Worm (Caenorhabditis elegans) whole organism, young adult: ENCODE measurements around the gene pld-1.

Experiments
- B0261.1 ChIP-seq: sonication (generic microtip); optimal IDR thresholded peaks from 2 replicates; lab custom pipeline; 2016; ENCODE audit warnings: mild to moderate bottlenecking, missing genetic modification characterization, moderate library complexity, missing compliant biosample characterization
- F33H1.4 ChIP-seq: fragments of 200-800 bp; sonication (Bioruptor generic); IDR thresholded peaks from 2 replicates; pipeline ENCODE4 v1.3.6; 2022; ENCODE audit warnings: missing genetic modification reagents, missing genetic modification characterization, missing compliant biosample characterization
- F37B4.10 ChIP-seq: fragments of 200-800 bp; sonication (Bioruptor generic); IDR thresholded peaks from 2 replicates; pipeline ENCODE4 v1.3.6; 2022; ENCODE audit warnings: missing genetic modification characterization, missing compliant biosample characterization
- F57C9.4 ChIP-seq: sonication (generic microtip); optimal IDR thresholded peaks from 2 replicates; lab custom pipeline; 2017; ENCODE audit warnings: mild to moderate bottlenecking, missing genetic modification characterization, missing compliant biosample characterization
- T07F8.4 ChIP-seq: sonication (generic microtip); optimal IDR thresholded peaks from 2 replicates; lab custom pipeline; 2016; ENCODE audit warnings: mild to moderate bottlenecking, missing genetic modification characterization, moderate library complexity, missing compliant biosample characterization
- Y67H2A.10 ChIP-seq: fragments of 200-800 bp; sonication (Bioruptor generic); conservative IDR thresholded peaks from 2 replicates; pipeline ENCODE4 v1.3.6; 2022; ENCODE audit warnings: missing genetic modification reagents, missing genetic modification characterization, missing compliant biosample characterization
- ZK185.1 ChIP-seq: sonication (generic microtip); optimal IDR thresholded peaks from 2 replicates; lab custom pipeline; 2016; ENCODE audit warnings: mild to moderate bottlenecking, missing genetic modification characterization, missing compliant biosample characterization; ENCODE audit not compliant: poor library complexity, severe bottlenecking
- attf-5 ChIP-seq: fragments of 200-800 bp; sonication (Bioruptor generic); optimal IDR thresholded peaks from 2 replicates; lab custom pipeline; 2018; ENCODE audit warnings: mild to moderate bottlenecking, missing genetic modification characterization, missing compliant biosample characterization
- bed-1 ChIP-seq: fragments of 200-800 bp; sonication (Bioruptor generic); IDR thresholded peaks from 2 replicates; pipeline ENCODE4 v1.3.6; 2022; ENCODE audit warnings: missing genetic modification reagents, missing genetic modification characterization, missing compliant biosample characterization
- ceh-27 ChIP-seq: fragments of 200-800 bp; sonication (Bioruptor generic); optimal IDR thresholded peaks from 2 replicates; lab custom pipeline; 2018; ENCODE audit warnings: mild to moderate bottlenecking, missing genetic modification characterization, moderate library complexity, missing compliant biosample characterization
- ceh-58 ChIP-seq: fragments of 200-800 bp; sonication (Bioruptor generic); IDR thresholded peaks from 2 replicates; pipeline ENCODE4 v1.3.6; 2022; ENCODE audit warnings: missing genetic modification characterization, missing compliant biosample characterization
- dox-1 ChIP-seq: fragments of 200-800 bp; sonication (Bioruptor generic); IDR thresholded peaks from 2 replicates; pipeline ENCODE4 v1.3.6; 2022; ENCODE audit warnings: missing genetic modification reagents, missing genetic modification characterization, missing compliant biosample characterization
- dpff-1 ChIP-seq: sonication (generic microtip); optimal IDR thresholded peaks from 2 replicates; lab custom pipeline; 2017; ENCODE audit warnings: mild to moderate bottlenecking, missing genetic modification characterization, missing compliant biosample characterization
- efl-1 ChIP-seq: fragments of 150-350 bp; optimal IDR thresholded peaks from 2 replicates; lab custom pipeline; 2014; ENCODE audit warnings: missing biosample characterization, missing genetic modification reagents, missing genetic modification characterization
- fkh-3 ChIP-seq: sonication (generic microtip); optimal IDR thresholded peaks from 2 replicates; lab custom pipeline; 2016; ENCODE audit warnings: mild to moderate bottlenecking, missing genetic modification characterization, missing compliant biosample characterization
- hmg-1.2 ChIP-seq: fragments of 200-800 bp; sonication (Bioruptor generic); IDR thresholded peaks from 2 replicates; pipeline ENCODE4 v1.3.6; 2022; ENCODE audit warnings: missing genetic modification reagents, missing genetic modification characterization, missing compliant biosample characterization
- hmg-20 ChIP-seq: fragments of 200-800 bp; sonication (Bioruptor generic); IDR thresholded peaks from 2 replicates; pipeline ENCODE4 v1.3.6; 2022; ENCODE audit warnings: missing genetic modification reagents, missing genetic modification characterization, missing compliant biosample characterization
- let-526 ChIP-seq: fragments of 200-800 bp; sonication (Bioruptor generic); IDR thresholded peaks from 2 replicates; pipeline ENCODE4 v1.3.6; 2022; ENCODE audit warnings: missing genetic modification reagents, missing genetic modification characterization, missing compliant biosample characterization
- lin-26 ChIP-seq: fragments of 200-800 bp; sonication (Bioruptor generic); IDR thresholded peaks from 2 replicates; pipeline ENCODE4 v1.3.6; 2022; ENCODE audit warnings: missing genetic modification reagents, missing genetic modification characterization, missing compliant biosample characterization
- lin-35 ChIP-seq, 3 experiments: fragments of 150-350 bp in 2 of 3; sonication (generic microtip) in 1 of 3; optimal IDR thresholded peaks; 2 replicates each; lab custom pipeline; 2014 to 2018; ENCODE audit warnings: missing biosample characterization in 3 of 3, missing genetic modification characterization in 3 of 3, missing genetic modification reagents in 3 of 3
- lsl-1 ChIP-seq: fragments of 200-800 bp; sonication (Bioruptor generic); optimal IDR thresholded peaks from 2 replicates; lab custom pipeline; 2018; ENCODE audit warnings: mild to moderate bottlenecking, missing genetic modification characterization, moderate library complexity, missing compliant biosample characterization
- madf-10 ChIP-seq: sonication (generic microtip); optimal IDR thresholded peaks from 2 replicates; lab custom pipeline; 2016; ENCODE audit warnings: mild to moderate bottlenecking, missing genetic modification characterization, missing compliant biosample characterization
- madf-8 ChIP-seq: fragments of 200-800 bp; sonication (Bioruptor generic); conservative IDR thresholded peaks from 2 replicates; pipeline ENCODE4 v1.3.6; 2022; ENCODE audit warnings: missing genetic modification reagents, missing genetic modification characterization, missing compliant biosample characterization
- mes-4 ChIP-seq: sonication (generic microtip); optimal IDR thresholded peaks from 2 replicates; lab custom pipeline; 2016; ENCODE audit warnings: missing genotype, missing genetic modification characterization, missing compliant biosample characterization
- nfya-2 ChIP-seq: fragments of 200-800 bp; sonication (Bioruptor generic); IDR thresholded peaks from 2 replicates; pipeline ENCODE4 v1.3.6; 2022; ENCODE audit warnings: missing genetic modification reagents, missing genetic modification characterization, missing compliant biosample characterization
- nfyb-1 ChIP-seq: fragments of 200-800 bp; sonication (Bioruptor generic); IDR thresholded peaks from 2 replicates; pipeline ENCODE4 v1.3.6; 2022; ENCODE audit warnings: missing genetic modification reagents, missing genetic modification characterization, missing compliant biosample characterization
- nhr-120 ChIP-seq: fragments of 200-800 bp; sonication (Bioruptor generic); IDR thresholded peaks from 2 replicates; pipeline ENCODE4 v1.3.6; 2022; ENCODE audit warnings: missing genetic modification characterization, missing compliant biosample characterization
- nhr-179 ChIP-seq: sonication (generic microtip); optimal IDR thresholded peaks from 2 replicates; lab custom pipeline; 2016; ENCODE audit warnings: mild to moderate bottlenecking, missing genetic modification characterization, missing compliant biosample characterization
- nhr-80 ChIP-seq: sonication (generic microtip); optimal IDR thresholded peaks from 2 replicates; lab custom pipeline; 2016; ENCODE audit warnings: missing genetic modification characterization, missing compliant biosample characterization
- rcor-1 ChIP-seq: fragments of 200-800 bp; sonication (Bioruptor generic); IDR thresholded peaks from 2 replicates; pipeline ENCODE4 v1.3.6; 2022; ENCODE audit warnings: missing genetic modification reagents, missing genetic modification characterization, missing compliant biosample characterization
- repo-1 ChIP-seq: sonication (generic microtip); optimal IDR thresholded peaks from 2 replicates; lab custom pipeline; 2017; ENCODE audit warnings: mild to moderate bottlenecking, missing genetic modification characterization, missing compliant biosample characterization
- sea-2 ChIP-seq: fragments of 200-800 bp; sonication (Bioruptor generic); IDR thresholded peaks from 2 replicates; pipeline ENCODE4 v1.3.6; 2022; ENCODE audit warnings: missing genetic modification characterization, missing compliant biosample characterization
- snpc-1.3 ChIP-seq: sonication (generic microtip); optimal IDR thresholded peaks from 2 replicates; lab custom pipeline; 2017; ENCODE audit warnings: missing genetic modification characterization, mild to moderate bottlenecking, missing compliant biosample characterization, antibody characterized with exemption, moderate library complexity, missing genotype, missing genetic modification reagents; ENCODE audit not compliant: insufficient read depth
- snpc-4 ChIP-seq, 5 experiments: fragments of 150-350 bp in 1 of 5; sonication (generic microtip) in 4 of 5; optimal IDR thresholded peaks; 2 replicates each; lab custom pipeline; 2014 to 2018; ENCODE audit warnings: missing genetic modification characterization in 5 of 5, missing biosample characterization in 3 of 5, antibody characterized with exemption in 2 of 5, mild to moderate bottlenecking in 2 of 5, missing compliant biosample characterization in 2 of 5, missing genotype in 2 of 5, moderate library complexity in 2 of 5, missing genetic modification reagents in 1 of 5
- tbp1 ChIP-seq: fragments of 200-800 bp; sonication (Bioruptor generic); optimal IDR thresholded peaks from 2 replicates; lab custom pipeline; 2018; ENCODE audit warnings: mild to moderate bottlenecking, missing genetic modification characterization, missing compliant biosample characterization
- tbx-9 ChIP-seq: sonication (generic microtip); optimal IDR thresholded peaks from 2 replicates; lab custom pipeline; 2016; ENCODE audit warnings: borderline replicate concordance, missing genetic modification characterization, inconsistent platforms, missing compliant biosample characterization
- tlf-1 ChIP-seq: fragments of 200-800 bp; sonication (Bioruptor generic); optimal IDR thresholded peaks from 2 replicates; lab custom pipeline; 2018; ENCODE audit warnings: mild to moderate bottlenecking, missing genetic modification characterization, missing compliant biosample characterization
- unc-130 ChIP-seq: sonication (generic microtip); optimal IDR thresholded peaks from 2 replicates; lab custom pipeline; 2016; ENCODE audit warnings: missing genetic modification reagents, missing genetic modification characterization, missing compliant biosample characterization
- xnd-1 ChIP-seq: sonication (generic microtip); optimal IDR thresholded peaks from 2 replicates; lab custom pipeline; 2016; ENCODE audit warnings: missing genotype, missing genetic modification reagents, missing genetic modification characterization, missing compliant biosample characterization
- zim-3 ChIP-seq: sonication (generic microtip); optimal IDR thresholded peaks from 2 replicates; lab custom pipeline; 2017; ENCODE audit warnings: mild to moderate bottlenecking, missing genetic modification characterization, moderate library complexity, missing compliant biosample characterization
- ztf-18 ChIP-seq: sonication (generic microtip); optimal IDR thresholded peaks from 2 replicates; lab custom pipeline; 2016; ENCODE audit warnings: missing genotype, mild to moderate bottlenecking, missing genetic modification characterization, missing compliant biosample characterization
- ztf-25 ChIP-seq: fragments of 200-800 bp; sonication (Bioruptor generic); IDR thresholded peaks from 2 replicates; pipeline ENCODE4 v1.3.6; 2022; ENCODE audit warnings: missing genetic modification reagents, missing genetic modification characterization, missing compliant biosample characterization
- ztf-28 ChIP-seq: fragments of 200-800 bp; sonication (Bioruptor generic); IDR thresholded peaks from 2 replicates; pipeline ENCODE4 v1.3.6; 2022; ENCODE audit warnings: missing genetic modification reagents, missing genetic modification characterization, missing compliant biosample characterization
- ztf-3 ChIP-seq: fragments of 200-800 bp; sonication (Bioruptor generic); optimal IDR thresholded peaks from 2 replicates; lab custom pipeline; 2018; ENCODE audit warnings: mild to moderate bottlenecking, missing genetic modification characterization, missing compliant biosample characterization

Gene pld-1

DNA sequence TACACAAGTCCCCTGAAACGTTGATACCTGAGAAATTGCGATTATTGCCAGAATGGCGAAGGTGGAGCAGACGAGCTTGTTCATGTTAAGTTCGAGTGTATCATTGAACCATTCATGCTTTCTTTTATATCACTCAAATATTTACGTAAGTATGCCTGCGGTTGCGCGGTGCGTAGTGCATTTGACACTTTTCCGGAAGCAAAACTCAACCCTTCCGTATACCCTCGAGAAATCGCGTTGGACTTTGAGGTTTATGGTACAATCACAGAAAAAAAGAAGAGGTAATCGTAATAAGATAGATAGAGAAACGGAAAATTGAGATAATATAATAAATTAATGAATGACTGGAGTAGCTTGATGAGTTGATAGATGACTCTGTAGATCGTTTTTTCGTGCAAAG, 22.0 kb downstream of the pld-1 start, which contains the start of gene idpb-2:
Gene idpb-2, minus strand, starts transcription at position 101 of the 400 bp plus-strand sequence.
- TF ChIP-seq zim-3 (tag; lab: Kevin White, UChicago) (no peak), ceh-58 (GFP tag; lab: Robert Waterston, UW) (no peak), nfya-2 (GFP tag; lab: Robert Waterston, UW) (no peak), nhr-120 (no peak), mes-4 (tag; lab: Kevin White, UChicago) (no peak), sea-2 (GFP tag; lab: Robert Waterston, UW) (no peak), nhr-80 (tag; lab: Kevin White, UChicago) (no peak)
- TF ChIP-seq, all 124 proteins: peak for 0

DNA sequence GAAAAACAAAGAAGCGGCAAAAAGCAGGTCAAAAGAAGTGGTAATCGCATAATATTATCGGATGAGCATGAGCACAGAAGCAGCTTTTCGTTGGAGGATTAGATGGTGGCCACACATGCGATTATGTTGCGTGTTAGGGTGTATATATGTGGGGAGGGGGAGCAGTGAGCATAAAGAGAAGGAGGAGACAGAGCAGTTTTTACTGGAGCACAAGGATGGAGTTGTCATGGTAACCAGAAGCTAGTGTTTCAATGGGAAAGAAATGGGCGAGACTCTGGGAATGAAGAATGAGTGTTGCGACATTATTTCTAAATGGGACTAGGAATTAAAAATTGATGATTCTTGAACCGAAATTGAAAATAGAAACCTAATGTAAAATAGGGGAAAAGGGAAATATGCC, 23.6 kb downstream of the pld-1 start, which contains the start of gene C27A2.8:
Gene C27A2.8, minus strand, starts transcription at position 117 of the 400 bp plus-strand sequence.
- TF ChIP-seq ztf-25 (GFP tag; lab: Robert Waterston, UW) (no peak), bed-1 (GFP tag; lab: Robert Waterston, UW) (no peak), madf-8 (GFP tag; lab: Robert Waterston, UW) (no peak), tlf-1 (no peak), hmg-1.2 (GFP tag; lab: Robert Waterston, UW) (no peak), tbp1 (no peak), T07F8.4 (tag; lab: Kevin White, UChicago) (no peak), fkh-3 (tag; lab: Kevin White, UChicago) (no peak), snpc-1.3 (no peak), ceh-27 (GFP tag; lab: Kevin White, UChicago) (no peak), ztf-28 (GFP tag; lab: Robert Waterston, UW) (no peak), F57C9.4 (no peak), attf-5 (GFP tag; lab: Kevin White, UChicago) (no peak)
- TF ChIP-seq, all 124 proteins: peak for 0

DNA sequence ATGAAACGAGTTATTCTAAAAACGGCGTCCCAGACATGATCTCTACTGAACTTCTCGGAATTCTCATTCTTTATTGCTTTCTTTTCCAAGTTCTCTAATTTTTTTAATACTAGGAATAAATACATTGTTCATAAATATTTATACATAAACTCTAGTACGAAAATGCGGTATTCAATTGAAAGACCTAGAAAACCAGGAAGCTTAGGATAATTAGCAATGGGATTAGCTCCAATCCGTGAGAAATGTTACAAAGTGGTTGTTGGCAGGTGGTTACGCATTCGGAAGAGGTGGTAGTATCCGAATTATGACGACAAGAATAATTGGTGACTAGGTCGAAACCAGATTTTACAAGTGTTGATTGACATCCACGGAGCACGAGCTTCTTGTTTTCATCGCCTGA, 24.5 kb downstream of the pld-1 start:
- TF ChIP-seq nfyb-1 (no peak), repo-1 (tag; lab: Kevin White, UChicago) (no peak), tbx-9 (tag; lab: Kevin White, UChicago) (no peak), snpc-4 (GFP tag; optimal IDR thresholded peaks at IDR 0.05; lab: Kevin White, UChicago) (no peak), snpc-4 (tag; optimal IDR thresholded peaks at IDR 0.05; lab: Kevin White, UChicago) (no peak), Y67H2A.10 (no peak), let-526 (GFP tag; lab: Robert Waterston, UW) (no peak), dox-1 (GFP tag; lab: Robert Waterston, UW) (no peak), lsl-1 (GFP tag; lab: Kevin White, UChicago) (no peak)

DNA sequence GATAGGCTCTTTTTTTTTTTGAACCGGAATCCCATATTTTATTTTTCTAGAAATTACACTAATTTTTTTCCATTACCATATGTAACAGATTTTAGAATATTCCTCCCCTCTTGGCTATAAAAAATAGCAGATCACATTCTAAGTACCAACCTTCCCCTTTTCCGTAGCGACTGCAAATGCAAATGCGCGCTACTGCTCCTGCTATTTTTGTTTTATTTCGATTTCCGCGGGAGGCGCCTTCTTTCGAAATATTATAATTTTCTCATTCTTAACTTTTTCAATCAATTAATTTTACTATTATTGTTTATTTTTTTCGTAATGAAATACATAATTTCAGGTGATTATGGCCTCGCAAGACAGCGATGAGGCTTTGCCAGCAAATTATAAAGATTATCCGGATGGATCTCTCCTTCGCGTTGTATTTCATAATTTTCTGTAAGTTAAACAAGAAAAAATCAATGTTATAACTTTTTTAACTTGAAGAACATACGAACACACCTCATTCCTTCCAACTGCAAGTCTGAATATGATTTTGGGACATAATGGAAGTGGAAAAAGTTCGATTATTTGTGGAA, 29.6 kb downstream of the pld-1 start, which contains the start of gene smc-5:
Gene smc-5, plus strand, starts transcription at position 332 of the 575 bp plus-strand sequence.
- TF ChIP-seq hmg-20 (GFP tag; lab: Robert Waterston, UW) (no peak), tbp1 (peak; percentile 54), F37B4.10 (GFP tag; lab: Robert Waterston, UW) (no peak), madf-10 (tag; lab: Kevin White, UChicago) (peak; percentile 15), xnd-1 (tag; lab: Kevin White, UChicago) (peak; percentile 32), B0261.1 (tag; lab: Kevin White, UChicago) (peak; percentile 15), fkh-3 (tag; lab: Kevin White, UChicago) (no peak), snpc-1.3 (peak; percentile 28), dpff-1 (tag; lab: Kevin White, UChicago) (no peak), lin-26 (0 out of 2 replicates have a peak, but pooled peaks have one; percentile 20), ZK185.1 (tag; lab: Kevin White, UChicago) (peak; percentile 20), nhr-179 (tag; lab: Kevin White, UChicago) (no peak), ztf-18 (peak; percentile 16), unc-130 (GFP tag; lab: Kevin White, UChicago) (peak; percentile 77), ztf-3 (GFP tag; lab: Kevin White, UChicago) (no peak), efl-1 (GFP tag; lab: Kevin White, UChicago) (peak; percentile 94), lin-35 (GFP tag; optimal IDR thresholded peaks at IDR 0.05; lab: Kevin White, UChicago) (peak in 2 of 3 experiments; percentile 24 to 66), rcor-1 (GFP tag; lab: Robert Waterston, UW) (peak; percentile 36; the same call in 1 of the 2 replicates), F33H1.4 (GFP tag; lab: Robert Waterston, UW) (peak; percentile 68)
